Fruit fly (Drosophila melanogaster) whole organism, prepupa: Measurements from ENCODE around the gene CG17110.
A peak's percentile ranks its signal among the peaks of the same experiment; 100 is the strongest.

Source experiments
- Blimp-1 ChIP-seq: fragments of 200-800 bp; sonication (Bioruptor generic); optimal IDR thresholded peaks from 3 replicates; lab custom pipeline; 2017; ENCODE audit warnings: missing biosample characterization, missing genetic modification characterization, mild to moderate bottlenecking, moderate library complexity, missing genetic modification reagents
- CG10631 ChIP-seq: fragments of 200-800 bp; sonication (Bioruptor generic); optimal IDR thresholded peaks from 2 replicates; lab custom pipeline; 2016; ENCODE audit warnings: missing biosample characterization, missing genetic modification characterization
- CG11762 ChIP-seq: fragments of 200-800 bp; sonication (Bioruptor generic); optimal IDR thresholded peaks from 3 replicates; lab custom pipeline; 2016; ENCODE audit warnings: missing biosample characterization, missing genetic modification characterization; ENCODE audit not compliant: insufficient read depth
- CG11902 ChIP-seq: fragments of 200-800 bp; sonication (Bioruptor generic); optimal IDR thresholded peaks from 3 replicates; lab custom pipeline; 2016; ENCODE audit warnings: missing biosample characterization, missing genetic modification characterization
- CG15336 ChIP-seq: fragments of 200-800 bp; sonication (Bioruptor generic); IDR thresholded peaks from 2 replicates; pipeline ENCODE4 v1.3.6; 2022; ENCODE audit warnings: missing biosample characterization, missing genetic modification characterization
- CG1621 ChIP-seq: fragments of 200-800 bp; sonication (Bioruptor generic); optimal IDR thresholded peaks from 3 replicates; lab custom pipeline; 2018; ENCODE audit warnings: missing biosample characterization, mild to moderate bottlenecking, missing genetic modification characterization
- CG16779 ChIP-seq: fragments of 200-800 bp; sonication (Bioruptor generic); optimal IDR thresholded peaks from 3 replicates; lab custom pipeline; 2017; ENCODE audit warnings: missing biosample characterization, mild to moderate bottlenecking, missing genetic modification characterization
- CG31627 ChIP-seq: fragments of 200-800 bp; sonication (Bioruptor generic); optimal IDR thresholded peaks from 3 replicates; lab custom pipeline; 2016; ENCODE audit warnings: missing biosample characterization, missing genetic modification characterization
- CG3919 ChIP-seq: fragments of 200-800 bp; sonication (Bioruptor generic); optimal IDR thresholded peaks from 3 replicates; lab custom pipeline; 2016; ENCODE audit warnings: missing biosample characterization, missing genetic modification characterization
- CG4318 ChIP-seq: fragments of 200-800 bp; sonication (Bioruptor generic); optimal IDR thresholded peaks from 3 replicates; lab custom pipeline; 2017; ENCODE audit warnings: missing biosample characterization, mild to moderate bottlenecking, missing genetic modification characterization
- CG6163 ChIP-seq: fragments of 200-800 bp; sonication (Bioruptor generic); IDR thresholded peaks from 3 replicates; pipeline ENCODE4 v1.3.6; 2022; ENCODE audit warnings: missing biosample characterization, missing genetic modification characterization
- CG6276 ChIP-seq: fragments of 200-800 bp; sonication (Bioruptor generic); optimal IDR thresholded peaks from 2 replicates; lab custom pipeline; 2017; ENCODE audit warnings: missing biosample characterization, mild to moderate bottlenecking, missing genetic modification characterization
- CG6792 ChIP-seq: fragments of 200-800 bp; sonication (Bioruptor generic); optimal IDR thresholded peaks from 3 replicates; lab custom pipeline; 2016; ENCODE audit warnings: missing biosample characterization, missing genetic modification characterization
- CG6854 ChIP-seq: fragments of 200-800 bp; sonication (Bioruptor generic); optimal IDR thresholded peaks from 2 replicates; lab custom pipeline; 2017; ENCODE audit warnings: missing biosample characterization, mild to moderate bottlenecking, missing genetic modification characterization
- CG7368 ChIP-seq: fragments of 200-800 bp; sonication (Bioruptor generic); optimal IDR thresholded peaks from 3 replicates; lab custom pipeline; 2016; ENCODE audit warnings: missing biosample characterization, missing genetic modification characterization
- CG9139 ChIP-seq: fragments of 200-800 bp; sonication (Bioruptor generic); optimal IDR thresholded peaks from 3 replicates; lab custom pipeline; 2017; ENCODE audit warnings: missing biosample characterization, mild to moderate bottlenecking, missing genetic modification characterization
- Eip75B ChIP-seq: fragments of 200-800 bp; sonication (Bioruptor generic); optimal IDR thresholded peaks from 3 replicates; lab custom pipeline; 2016; ENCODE audit warnings: missing biosample characterization, missing genetic modification characterization
- Eip78C ChIP-seq: fragments of 200-800 bp; sonication (Bioruptor generic); peaks from one replicate; lab custom pipeline; 2016; ENCODE audit warnings: missing biosample characterization, missing genetic modification characterization
- Hr38 ChIP-seq: sonication (Bioruptor generic); optimal IDR thresholded peaks from 2 replicates; lab custom pipeline; 2016; ENCODE audit warnings: missing biosample characterization, missing genetic modification characterization
- Hr39 ChIP-seq: fragments of 200-800 bp; sonication (Bioruptor generic); optimal IDR thresholded peaks from 2 replicates; lab custom pipeline; 2016; ENCODE audit warnings: missing biosample characterization, missing genetic modification characterization
- Lpt ChIP-seq: fragments of 200-800 bp; sonication (Bioruptor generic); optimal IDR thresholded peaks from 3 replicates; lab custom pipeline; 2016; ENCODE audit warnings: missing biosample characterization, missing genetic modification characterization
- Met ChIP-seq: fragments of 200-800 bp; sonication (Bioruptor generic); optimal IDR thresholded peaks from 3 replicates; lab custom pipeline; 2016; ENCODE audit warnings: missing biosample characterization, missing genetic modification characterization
- OdsH ChIP-seq: fragments of 200-800 bp; sonication (Bioruptor generic); optimal IDR thresholded peaks from 3 replicates; lab custom pipeline; 2016; ENCODE audit warnings: missing biosample characterization, missing genetic modification characterization
- Smox ChIP-seq: fragments of 200-800 bp; sonication (Bioruptor generic); optimal IDR thresholded peaks from 3 replicates; lab custom pipeline; 2016; ENCODE audit warnings: missing biosample characterization, missing genetic modification characterization
- Sox102F ChIP-seq: fragments of 200-800 bp; sonication (Bioruptor generic); optimal IDR thresholded peaks from 2 replicates; lab custom pipeline; 2016; ENCODE audit warnings: missing biosample characterization, mild to moderate bottlenecking, missing genetic modification characterization
- achi ChIP-seq: fragments of 200-800 bp; sonication (Bioruptor generic); optimal IDR thresholded peaks from 3 replicates; lab custom pipeline; 2016; ENCODE audit warnings: missing biosample characterization, missing genetic modification characterization
- acj6 ChIP-seq: fragments of 200-800 bp; sonication (Bioruptor generic); optimal IDR thresholded peaks from 3 replicates; lab custom pipeline; 2016; ENCODE audit warnings: missing biosample characterization, missing genetic modification characterization
- dsx ChIP-seq: fragments of 200-800 bp; optimal IDR thresholded peaks from 3 replicates; lab custom pipeline; 2019; ENCODE audit warnings: missing biosample characterization, mild to moderate bottlenecking, missing genetic modification characterization, moderate library complexity; ENCODE audit not compliant: poor library complexity, severe bottlenecking
- esn ChIP-seq: fragments of 200-800 bp; sonication (Bioruptor generic); optimal IDR thresholded peaks from 2 replicates; lab custom pipeline; 2016; ENCODE audit warnings: missing biosample characterization, mild to moderate bottlenecking, missing genetic modification characterization, moderate library complexity
- fd59A ChIP-seq: fragments of 200-800 bp; sonication (Bioruptor generic); optimal IDR thresholded peaks from 2 replicates; lab custom pipeline; 2017; ENCODE audit warnings: missing biosample characterization, mild to moderate bottlenecking, missing genetic modification characterization, missing genetic modification reagents
- fd85E ChIP-seq: fragments of 200-800 bp; sonication (Bioruptor generic); optimal IDR thresholded peaks from 3 replicates; lab custom pipeline; 2016; ENCODE audit warnings: missing biosample characterization, missing genetic modification characterization
- fkh ChIP-seq: fragments of 200-800 bp; sonication (Bioruptor generic); optimal IDR thresholded peaks from 3 replicates; lab custom pipeline; 2017; ENCODE audit warnings: missing biosample characterization, mild to moderate bottlenecking, missing genetic modification characterization, moderate library complexity
- net ChIP-seq: fragments of 200-800 bp; sonication (Bioruptor generic); optimal IDR thresholded peaks from 3 replicates; lab custom pipeline; 2016; ENCODE audit warnings: missing biosample characterization, missing genetic modification characterization
- pdm3 ChIP-seq: fragments of 200-800 bp; sonication (Bioruptor generic); optimal IDR thresholded peaks from 3 replicates; lab custom pipeline; 2016; ENCODE audit warnings: missing biosample characterization, missing genetic modification characterization
- spab ChIP-seq: fragments of 200-800 bp; sonication (Bioruptor generic); optimal IDR thresholded peaks from 2 replicates; lab custom pipeline; 2017; ENCODE audit warnings: missing biosample characterization, mild to moderate bottlenecking, missing genetic modification characterization, missing genetic modification reagents
- svp ChIP-seq: fragments of 200-800 bp; sonication (Bioruptor generic); peaks from one replicate; lab custom pipeline; 2016; ENCODE audit warnings: missing biosample characterization, missing genetic modification characterization
- topi ChIP-seq: fragments of 200-800 bp; sonication (Bioruptor generic); optimal IDR thresholded peaks from 3 replicates; lab custom pipeline; 2016; ENCODE audit warnings: missing biosample characterization, missing genetic modification characterization
- vri ChIP-seq: fragments of 200-800 bp; sonication (Bioruptor generic); optimal IDR thresholded peaks from 3 replicates; lab custom pipeline; 2016; ENCODE audit warnings: missing biosample characterization, mild to moderate bottlenecking, missing genetic modification characterization

The CG17110 gene

DNA sequence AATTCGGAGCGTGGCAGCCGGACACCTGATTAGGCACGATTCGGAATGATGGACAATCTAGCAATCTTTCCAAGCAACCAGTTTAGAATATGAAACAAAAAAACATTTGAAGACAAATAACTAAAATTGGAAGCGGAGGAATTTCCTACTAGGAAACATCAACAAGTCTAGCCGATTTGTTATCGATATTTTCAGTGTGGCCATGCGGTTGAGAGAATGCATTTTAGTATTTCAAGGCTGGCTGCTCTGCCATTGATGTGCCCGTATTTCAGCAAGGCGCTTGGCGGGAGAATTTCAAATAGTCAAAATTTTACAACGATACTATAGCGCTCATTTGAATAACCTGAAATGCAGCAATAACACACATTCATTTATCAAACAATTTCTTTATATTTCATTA lies 36.3 kb downstream of the CG17110 start, which contains the start of gene CG31457:
Gene CG31457, minus strand, starts transcription at position 186 of the 400 bp plus-strand sequence.
- TF ChIP-seq fkh (GFP tag; lab: Kevin White, UChicago) (peak; percentile 24), esn (GFP tag; lab: Kevin White, UChicago) (peak; percentile 15), CG10631 (GFP tag; lab: Kevin White, UChicago) (no peak), fd85E (GFP tag; lab: Kevin White, UChicago) (no peak), Met (GFP tag; lab: Kevin White, UChicago) (no peak), Eip78C (GFP tag; lab: Kevin White, UChicago) (peak; percentile 4), Hr39 (GFP tag; lab: Kevin White, UChicago) (peak; percentile 0)

DNA sequence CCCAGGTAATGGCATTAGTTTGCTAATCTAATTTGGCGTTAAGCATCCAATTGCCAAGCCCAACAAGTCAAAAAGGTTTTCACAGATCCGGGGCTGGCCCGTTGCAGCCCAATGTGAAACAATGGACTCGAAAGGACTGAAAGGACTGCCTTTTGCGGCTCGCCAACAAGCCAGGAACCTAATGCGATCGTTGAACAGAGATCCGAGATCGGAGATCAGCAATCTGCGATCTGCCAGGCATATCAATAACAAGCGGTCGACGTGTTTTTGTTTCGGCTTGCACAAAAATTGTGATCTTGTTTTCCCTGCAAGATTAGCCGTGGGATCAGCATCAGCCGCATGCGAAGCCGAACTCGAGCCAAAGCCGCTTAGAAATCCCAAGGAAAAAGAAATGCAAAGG lies 38.1 kb downstream of the CG17110 start:
- TF ChIP-seq CG6854 (GFP tag; lab: Kevin White, UChicago) (no peak), CG7368 (no peak), fd59A (no peak), Lpt (GFP tag; lab: Kevin White, UChicago) (no peak), pdm3 (GFP tag; lab: Kevin White, UChicago) (no peak), fd85E (GFP tag; lab: Kevin White, UChicago) (no peak), CG4318 (GFP tag; lab: Kevin White, UChicago) (no peak), Smox (GFP tag; lab: Kevin White, UChicago) (no peak), topi (GFP tag; lab: Kevin White, UChicago) (no peak), CG3919 (no peak), Hr38 (no peak), net (no peak), Eip78C (GFP tag; lab: Kevin White, UChicago) (no peak), CG6163 (GFP tag; lab: Robert Waterston, UW) (no peak), CG6792 (GFP tag; lab: Kevin White, UChicago) (no peak), CG9139 (no peak)

DNA sequence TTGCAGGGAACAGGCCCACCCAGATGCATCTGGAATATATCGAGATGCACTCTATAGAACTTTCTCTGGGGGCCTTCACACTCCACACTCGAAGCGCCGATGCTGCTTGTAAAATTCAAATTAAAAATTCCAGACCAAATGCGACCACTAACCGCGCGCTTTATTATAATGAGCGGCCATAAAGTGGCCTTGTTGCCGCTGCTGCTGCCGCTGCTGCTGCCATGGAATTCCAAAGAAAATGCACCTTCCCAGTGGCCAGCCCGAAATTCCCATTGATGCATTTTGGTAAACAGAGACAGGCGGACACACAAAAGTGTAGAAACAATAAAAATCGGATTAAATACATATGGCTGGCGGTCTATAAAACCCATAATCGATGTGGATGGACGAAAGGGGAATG lies 38.7 kb downstream of the CG17110 start:
- no peak for TF ChIP-seq vri (GFP tag; lab: Kevin White, UChicago)
- no peak for TF ChIP-seq svp (GFP tag; lab: Kevin White, UChicago)
- no peak for TF ChIP-seq spab (GFP tag; lab: Kevin White, UChicago)
- TF ChIP-seq fd85E (GFP tag; lab: Kevin White, UChicago) = no peak
- no peak for TF ChIP-seq acj6 (GFP tag; lab: Kevin White, UChicago)
- no peak for TF ChIP-seq achi (GFP tag; lab: Kevin White, UChicago)
- no peak for TF ChIP-seq CG11762 (GFP tag; lab: Kevin White, UChicago)
- TF ChIP-seq CG7368 = no peak

DNA sequence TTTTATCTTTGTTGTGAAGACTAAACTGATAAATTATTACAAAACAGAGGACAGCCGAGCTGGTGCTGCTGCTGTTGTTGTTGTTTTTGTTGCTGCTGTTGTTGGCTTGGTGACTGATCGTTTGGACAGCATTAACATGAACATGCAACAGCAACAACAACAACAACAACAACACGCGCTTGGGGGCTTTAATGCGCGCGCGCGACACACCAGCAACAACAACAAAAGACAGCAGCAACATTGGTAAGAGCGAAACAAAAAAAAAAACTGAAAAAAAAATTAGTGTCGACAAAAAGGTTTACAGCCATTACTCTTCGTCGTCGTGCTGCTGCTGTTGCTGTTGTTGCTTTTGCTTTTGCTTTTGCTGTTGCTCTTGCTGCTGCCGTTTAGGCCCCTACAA lies 39.4 kb downstream of the CG17110 start:
- no peak for TF ChIP-seq Sox102F (GFP tag; lab: Kevin White, UChicago)
- TF ChIP-seq CG6276 (GFP tag; lab: Kevin White, UChicago) = no peak
- TF ChIP-seq CG15336 (GFP tag; lab: Robert Waterston, UW) = no peak
- no peak for TF ChIP-seq CG31627
- no peak for TF ChIP-seq esn (GFP tag; lab: Kevin White, UChicago)
- TF ChIP-seq Hr38 = no peak
- no peak for TF ChIP-seq CG16779 (tag; lab: Kevin White, UChicago)
- no peak for TF ChIP-seq svp (GFP tag; lab: Kevin White, UChicago)
- TF ChIP-seq Met (GFP tag; lab: Kevin White, UChicago) = no peak
- no peak for TF ChIP-seq net
- TF ChIP-seq Blimp-1 (GFP tag; lab: Kevin White, UChicago) = no peak
- no peak for TF ChIP-seq CG11902 (GFP tag; lab: Kevin White, UChicago)
- TF ChIP-seq Eip75B (GFP tag; lab: Kevin White, UChicago) = no peak
- no peak for TF ChIP-seq dsx (GFP tag; lab: Kevin White, UChicago)
- TF ChIP-seq Eip78C (GFP tag; lab: Kevin White, UChicago) = no peak
- no peak for TF ChIP-seq CG9139
- no peak for TF ChIP-seq CG1621
- TF ChIP-seq achi (GFP tag; lab: Kevin White, UChicago) = no peak
- TF ChIP-seq OdsH (GFP tag; lab: Kevin White, UChicago) = no peak
